Fruit fly (Drosophila melanogaster) whole organism, larva: ENCODE data around the gene CG12609.

ENCODE experiments used
- noc ChIP-seq: fragments of 200-800 bp; sonication (Bioruptor generic); optimal IDR thresholded peaks from 3 replicates; lab custom pipeline; 2019; ENCODE audit warnings: missing biosample characterization, mild to moderate bottlenecking, missing genetic modification characterization, moderate library complexity

The CG12609 gene

DNA sequence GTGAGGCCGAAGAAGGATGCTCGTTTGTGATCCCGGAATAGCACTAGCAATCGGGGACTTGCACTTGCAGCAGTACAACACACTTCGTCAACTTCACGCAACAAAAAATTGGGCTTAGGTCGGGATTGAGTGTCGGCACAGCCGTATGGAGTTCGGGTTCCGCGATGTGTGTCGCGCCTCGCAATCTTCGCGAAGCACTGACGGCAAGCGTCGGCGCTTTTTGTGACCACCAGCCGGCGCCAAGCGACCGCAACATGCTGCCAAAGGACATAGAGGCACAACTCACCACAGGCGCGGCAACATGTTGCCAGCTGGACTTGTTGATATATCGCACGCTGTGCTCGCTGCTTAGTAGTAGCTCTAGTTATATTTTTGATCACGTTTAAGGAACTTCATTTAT is 21.8 kb downstream of the CG12609 start, which contains the start of gene CCKLR-17D1:
TSS of gene CCKLR-17D1 (minus strand) at position 303 of the 400 bp plus-strand sequence.
- no peak for TF ChIP-seq noc (tag; lab: Kevin White, UChicago)

dm6 chrX:18725572-18725971 is 22.5 kb downstream of the CG12609 start, which contains the start of gene CG42302:
Gene CG42302 (minus strand): TSS chrX:18725672.
- no peak for TF ChIP-seq noc (tag; lab: Kevin White, UChicago)

DNA sequence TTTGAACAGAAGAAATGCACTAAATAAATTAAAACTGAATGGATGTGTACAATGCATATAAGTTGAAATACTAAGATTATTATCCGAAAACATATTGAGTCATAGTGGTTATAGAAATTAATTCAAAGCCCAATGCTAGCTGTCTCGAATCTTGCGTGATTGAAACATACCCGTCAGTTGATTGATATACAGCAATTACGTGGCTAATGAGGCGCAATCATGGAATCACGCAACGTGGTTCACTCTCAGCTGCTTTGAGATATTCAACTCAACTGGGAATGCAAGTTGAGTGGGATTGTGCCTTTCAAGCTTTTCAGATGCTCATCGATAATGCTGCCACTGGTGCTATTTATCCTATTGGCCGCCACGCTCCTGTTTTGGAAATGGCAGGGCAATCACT is 38.5 kb downstream of the CG12609 start, which contains the start of gene Cyp308a1:
TSS of gene Cyp308a1 (plus strand) at position 301 of the 400 bp plus-strand sequence.
- TF ChIP-seq noc (tag; lab: Kevin White, UChicago): no peak

dm6 chrX:18703875-18704274 is 44.2 kb downstream of the CG12609 start:
- TF ChIP-seq noc (tag; lab: Kevin White, UChicago): no peak

DNA sequence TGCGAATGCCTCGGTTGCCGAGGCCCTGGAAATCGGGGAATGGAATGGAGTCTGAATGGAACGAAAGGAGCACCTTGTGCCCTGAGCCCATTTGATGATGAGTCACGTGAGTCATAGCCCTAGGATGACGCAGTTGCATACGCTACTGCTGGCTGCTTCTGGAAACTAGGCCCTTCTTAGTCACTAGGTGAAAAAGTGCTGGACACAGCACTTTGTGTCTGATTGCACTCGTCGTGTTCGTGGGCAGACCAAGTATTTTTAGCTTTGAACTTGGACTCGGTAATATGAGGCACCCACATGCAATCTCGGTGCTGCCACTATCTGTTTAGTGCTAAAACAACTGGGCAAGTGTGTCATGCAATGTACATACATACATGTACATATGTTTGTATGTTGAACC is 45.9 kb downstream of the CG12609 start:
- no peak for TF ChIP-seq noc (tag; lab: Kevin White, UChicago)

dm6 chrX:18701752-18702151 is 46.4 kb downstream of the CG12609 start:
- TF ChIP-seq noc (tag; lab: Kevin White, UChicago): no peak

- TF ChIP-seq noc (tag; lab: Kevin White, UChicago): no peak
These were observed 47.5 kb downstream of the CG12609 start for dm6 chrX:18700586-18700985.

- no peak for TF ChIP-seq noc (tag; lab: Kevin White, UChicago)
These were observed 48.6 kb downstream of the CG12609 start for dm6 chrX:18699268-18700140.
